Worm (Caenorhabditis elegans) whole organism, L1 larva: ENCODE data around the gene fntb-1.

Experiments used
- C04F5.9 ChIP-seq: sonication (generic microtip); optimal IDR thresholded peaks from 2 replicates; lab custom pipeline; 2016; ENCODE audit warnings: missing genetic modification characterization, missing compliant biosample characterization
- C16A3.4 ChIP-seq: fragments of 150-350 bp; optimal IDR thresholded peaks from 2 replicates; lab custom pipeline; 2014; ENCODE audit warnings: missing biosample characterization, missing genetic modification characterization
- aha-1 ChIP-seq: fragments of 150-350 bp; optimal IDR thresholded peaks from 2 replicates; lab custom pipeline; 2014; ENCODE audit warnings: missing biosample characterization, missing genetic modification characterization
- alr-1 ChIP-seq: fragments of 200-800 bp; sonication (Bioruptor generic); optimal IDR thresholded peaks from 2 replicates; lab custom pipeline; 2018; ENCODE audit warnings: borderline replicate concordance, mild to moderate bottlenecking, missing genetic modification characterization, missing compliant biosample characterization
- ama-1 ChIP-seq: fragments of 150-350 bp; optimal IDR thresholded peaks from 2 replicates; lab custom pipeline; 2014
- ceh-63 ChIP-seq: fragments of 200-800 bp; sonication (Bioruptor generic); optimal IDR thresholded peaks from 2 replicates; lab custom pipeline; 2018; ENCODE audit warnings: mild to moderate bottlenecking, missing genetic modification characterization, missing compliant biosample characterization
- ceh-90 ChIP-seq: sonication (generic microtip); optimal IDR thresholded peaks from 2 replicates; lab custom pipeline; 2016; ENCODE audit warnings: missing genetic modification characterization, missing compliant biosample characterization
- ces-1 ChIP-seq: fragments of 150-350 bp; optimal IDR thresholded peaks from 2 replicates; lab custom pipeline; 2014; ENCODE audit warnings: missing biosample characterization, missing genetic modification reagents, missing genetic modification characterization
- efl-1 ChIP-seq, 4 experiments: fragments of 150-350 bp; optimal IDR thresholded peaks in 3 of 4; peaks in 1 of 4; 1 replicate in 1 of 4; 2 replicates in 3 of 4; lab custom pipeline; 2014; ENCODE audit warnings: missing biosample characterization in 2 of 4, missing genetic modification characterization in 2 of 4, missing genetic modification reagents in 2 of 4
- efl-3 ChIP-seq: fragments of 200-800 bp; sonication (Bioruptor generic); optimal IDR thresholded peaks from 2 replicates; lab custom pipeline; 2018; ENCODE audit warnings: mild to moderate bottlenecking, missing genetic modification characterization, missing compliant biosample characterization
- elt-3 ChIP-seq, 6 experiments: fragments of 150-350 bp in 1 of 6; sonication (generic microtip); optimal IDR thresholded peaks; 2 replicates each; lab custom pipeline; 2017 to 2018; ENCODE audit warnings: missing biosample characterization in 6 of 6, missing genetic modification characterization in 6 of 6, inconsistent platforms in 1 of 6
- ets-5 ChIP-seq: fragments of 200-800 bp; sonication (Bioruptor generic); IDR thresholded peaks from 2 replicates; pipeline ENCODE4 v1.3.6; 2022; ENCODE audit warnings: missing genetic modification characterization, missing compliant biosample characterization
- hlh-17 ChIP-seq: fragments of 200-800 bp; sonication (Bioruptor generic); optimal IDR thresholded peaks from 2 replicates; lab custom pipeline; 2018; ENCODE audit warnings: missing genetic modification characterization, mild to moderate bottlenecking, missing compliant biosample characterization, moderate library complexity, borderline replicate concordance
- hpl-2 ChIP-seq: fragments of 150-350 bp; optimal IDR thresholded peaks from 2 replicates; lab custom pipeline; 2014; ENCODE audit warnings: missing biosample characterization, missing genetic modification reagents, missing genetic modification characterization
- isw-1 ChIP-seq: fragments of 200-800 bp; sonication (Bioruptor generic); IDR thresholded peaks from 2 replicates; pipeline ENCODE4 v1.3.6; 2022; ENCODE audit warnings: missing genetic modification characterization, missing compliant biosample characterization
- lin-35 ChIP-seq, 2 experiments: fragments of 150-350 bp; optimal IDR thresholded peaks; 2 replicates each; lab custom pipeline; 2014; ENCODE audit warnings: missing biosample characterization in 2 of 2, missing genetic modification characterization in 2 of 2, missing genetic modification reagents in 2 of 2
- lin-39 ChIP-seq: fragments of 150-350 bp; optimal IDR thresholded peaks from 2 replicates; lab custom pipeline; 2014; ENCODE audit warnings: missing biosample characterization, missing genetic modification reagents, missing genetic modification characterization
- mab-9 ChIP-seq: fragments of 200-800 bp; sonication (Bioruptor generic); IDR thresholded peaks from 2 replicates; pipeline ENCODE4 v1.3.6; 2022; ENCODE audit warnings: missing genetic modification reagents, missing genetic modification characterization, missing compliant biosample characterization
- nhr-19 ChIP-seq: fragments of 200-800 bp; sonication (Bioruptor generic); conservative IDR thresholded peaks from 2 replicates; pipeline ENCODE4 v1.3.6; 2022; ENCODE audit warnings: missing genetic modification characterization, missing compliant biosample characterization
- nhr-237 ChIP-seq: fragments of 150-350 bp; optimal IDR thresholded peaks from 2 replicates; lab custom pipeline; 2014; ENCODE audit warnings: missing biosample characterization, missing genetic modification characterization
- nhr-47 ChIP-seq: sonication (generic microtip); optimal IDR thresholded peaks from 2 replicates; lab custom pipeline; 2016; ENCODE audit warnings: mild to moderate bottlenecking, missing genetic modification characterization, moderate library complexity, missing compliant biosample characterization
- nhr-71 ChIP-seq: sonication (generic microtip); optimal IDR thresholded peaks from 2 replicates; lab custom pipeline; 2016; ENCODE audit warnings: mild to moderate bottlenecking, missing genetic modification characterization, moderate library complexity, missing compliant biosample characterization
- nhr-76 ChIP-seq: sonication (generic microtip); optimal IDR thresholded peaks from 2 replicates; lab custom pipeline; 2017; ENCODE audit warnings: missing biosample characterization, missing genetic modification characterization
- nhr-90 ChIP-seq: sonication (generic microtip); optimal IDR thresholded peaks from 2 replicates; lab custom pipeline; 2016; ENCODE audit warnings: mild to moderate bottlenecking, missing genetic modification characterization, missing compliant biosample characterization; ENCODE audit not compliant: poor library complexity
- pag-3 ChIP-seq: sonication (generic microtip); optimal IDR thresholded peaks from 2 replicates; lab custom pipeline; 2017; ENCODE audit warnings: missing genetic modification characterization, mild to moderate bottlenecking, missing compliant biosample characterization, antibody characterized with exemption, borderline replicate concordance; ENCODE audit not compliant: insufficient read depth
- sox-4 ChIP-seq: sonication (generic microtip); optimal IDR thresholded peaks from 2 replicates; lab custom pipeline; 2016; ENCODE audit warnings: missing genetic modification characterization, missing compliant biosample characterization
- sptf-1 ChIP-seq: fragments of 150-350 bp; optimal IDR thresholded peaks from 2 replicates; lab custom pipeline; 2014; ENCODE audit warnings: missing biosample characterization, missing genetic modification characterization
- sup-37 ChIP-seq: fragments of 200-800 bp; sonication (Bioruptor generic); optimal IDR thresholded peaks from 2 replicates; lab custom pipeline; 2018; ENCODE audit warnings: mild to moderate bottlenecking, missing genetic modification characterization, missing compliant biosample characterization
- tbx-2 ChIP-seq: sonication (generic microtip); optimal IDR thresholded peaks from 2 replicates; lab custom pipeline; 2016; ENCODE audit warnings: missing genetic modification characterization, missing compliant biosample characterization
- ztf-11 ChIP-seq, 2 experiments: sonication (generic microtip); optimal IDR thresholded peaks; 2 replicates each; lab custom pipeline; 2016 to 2017; ENCODE audit warnings: missing genetic modification characterization in 2 of 2, missing biosample characterization in 1 of 2, missing compliant biosample characterization in 1 of 2

fntb-1 gene

DNA sequence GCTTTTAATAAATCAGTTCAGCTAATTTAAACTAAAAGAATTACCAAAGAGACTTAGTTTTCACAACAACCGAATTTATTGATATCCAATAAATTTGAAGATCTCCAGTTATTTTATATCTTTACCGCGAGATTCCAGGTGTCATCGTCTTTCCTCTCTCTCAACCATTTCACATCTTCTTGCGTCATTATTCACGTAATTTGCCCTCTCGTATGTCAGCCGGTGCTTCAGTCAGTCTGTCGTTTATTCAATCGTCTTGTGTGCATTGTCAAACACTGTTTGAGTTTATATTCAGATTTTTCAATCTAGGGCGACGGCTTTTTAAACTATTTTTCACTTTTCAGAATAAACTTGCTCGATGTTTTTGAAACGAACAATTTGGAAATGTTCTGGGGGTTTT lies 10.1 kb upstream of the fntb-1 start:
- TF ChIP-seq ama-1 (lab: Kevin White, UChicago) (no peak), lin-39 (no peak), nhr-71 (no peak), ets-5 (GFP tag; lab: Robert Waterston, UW) (no peak), C04F5.9 (tag; lab: Kevin White, UChicago) (no peak), hlh-17 (GFP tag; lab: Kevin White, UChicago) (no peak), mab-9 (GFP tag; lab: Robert Waterston, UW) (no peak), elt-3 (tag; optimal IDR thresholded peaks at IDR 0.05; lab: Kevin White, UChicago) (no peak), nhr-76 (tag; lab: Kevin White, UChicago) (no peak), isw-1 (GFP tag; lab: Robert Waterston, UW) (no peak)
- TF ChIP-seq, all 84 proteins: peak for 0

ce11 chrV:14438099-14438739 lies 9.2 kb upstream of the fntb-1 start:
- TF ChIP-seq sup-37 (GFP tag; lab: Kevin White, UChicago) (no peak), sox-4 (no peak), tbx-2 (tag; lab: Kevin White, UChicago) (peak; percentile 38), ztf-11 (tag; optimal IDR thresholded peaks at IDR 0.05; lab: Kevin White, UChicago) (peak in 1 of 2 experiments; percentile 43)

DNA sequence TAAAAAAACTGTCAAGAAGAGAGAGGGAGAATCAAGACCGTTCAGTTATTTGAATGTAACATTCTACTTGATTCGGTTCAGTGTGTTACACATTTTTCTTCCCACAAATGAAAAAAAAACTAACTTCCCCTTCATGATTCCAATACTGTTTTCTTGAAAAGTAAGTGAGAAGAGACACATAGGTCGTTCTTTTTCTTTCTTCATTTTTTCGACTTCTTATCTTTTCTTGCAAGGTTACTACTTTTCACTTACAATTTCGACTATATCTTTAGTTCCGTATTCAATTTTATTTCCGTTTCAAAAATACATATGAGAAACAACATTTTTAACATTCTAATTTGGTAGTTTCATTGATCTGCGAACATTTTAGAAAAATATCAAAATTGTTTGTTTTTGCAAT lies 8.2 kb upstream of the fntb-1 start:
- TF ChIP-seq elt-3 (tag; optimal IDR thresholded peaks at IDR 0.05; lab: Kevin White, UChicago) (peak in 1 of 6 experiments; percentile 8), sox-4 (no peak), nhr-237 (no peak), nhr-90 (tag; lab: Kevin White, UChicago) (no peak), lin-35 (GFP tag; optimal IDR thresholded peaks at IDR 0.05; lab: Kevin White, UChicago) (no peak), ceh-63 (GFP tag; lab: Kevin White, UChicago) (no peak), nhr-76 (tag; lab: Kevin White, UChicago) (no peak)

DNA sequence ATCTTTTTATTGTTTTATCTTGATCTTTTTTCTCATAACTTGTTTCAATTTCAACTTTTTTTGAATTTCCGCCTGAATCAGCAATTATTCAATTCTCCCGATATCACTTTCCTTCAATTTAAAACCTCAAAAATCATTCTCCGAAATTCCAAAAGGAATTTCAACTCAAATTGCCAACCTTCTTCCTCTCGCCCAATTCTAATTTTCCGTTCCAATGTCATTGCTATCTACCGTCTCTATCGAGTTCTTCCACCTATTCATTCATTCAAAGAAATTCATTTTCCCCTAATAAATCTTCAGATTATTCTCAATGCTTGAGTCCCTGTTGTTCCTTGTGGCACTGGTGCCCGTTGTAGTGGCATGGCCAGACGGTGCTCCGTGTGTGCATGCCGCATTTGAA lies 6.6 kb upstream of the fntb-1 start, which contains the start of gene F23B12.4:
F23B12.4 (plus strand) TSS at position 301 of the 400 bp plus-strand sequence.
- no peak for TF ChIP-seq alr-1 (tag; lab: Kevin White, UChicago)
- no peak for TF ChIP-seq nhr-71
- no peak for TF ChIP-seq ces-1 (GFP tag; lab: Kevin White, UChicago)
- TF ChIP-seq efl-1 (optimal IDR thresholded peaks at IDR 0.05; lab: Kevin White, UChicago): no peak
- peak in 1 of 2 experiments; percentile 36 for TF ChIP-seq efl-1 (GFP tag; optimal IDR thresholded peaks at IDR 0.05 in 1 of 2; lab: Kevin White, UChicago)

ce11 chrV:14446453-14446852 lies 998 bp upstream of the fntb-1 start:
- TF ChIP-seq ceh-90 (tag; lab: Kevin White, UChicago): no peak
- no peak for TF ChIP-seq efl-3 (GFP tag; lab: Kevin White, UChicago)
- TF ChIP-seq, all 84 proteins: peak for 0

DNA sequence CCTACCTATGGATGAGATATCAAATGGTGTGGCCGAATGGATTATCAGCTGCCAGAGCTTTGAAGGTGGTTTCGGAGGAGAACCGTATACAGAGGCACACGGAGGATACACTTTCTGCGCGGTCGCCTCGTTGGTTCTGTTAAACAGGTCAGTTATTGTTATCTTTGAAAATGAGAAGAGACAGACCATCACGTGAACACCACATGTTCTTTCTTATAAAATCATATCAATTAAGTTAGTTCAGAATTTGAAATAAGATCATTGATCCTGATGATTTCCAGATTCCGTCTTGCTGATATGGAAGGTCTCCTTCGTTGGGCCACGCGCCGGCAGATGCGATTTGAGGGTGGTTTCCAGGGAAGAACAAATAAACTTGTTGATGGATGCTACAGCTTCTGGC lies 1.2 kb downstream of the fntb-1 start:
- no peak for TF ChIP-seq nhr-47 (tag; lab: Kevin White, UChicago)
- no peak for TF ChIP-seq hpl-2 (GFP tag; lab: Kevin White, UChicago)
- TF ChIP-seq nhr-71: peak; percentile 14
- no peak for TF ChIP-seq aha-1 (tag; lab: Kevin White, UChicago)
- no peak for TF ChIP-seq nhr-19
- no peak for TF ChIP-seq sup-37 (GFP tag; lab: Kevin White, UChicago)
- no peak for TF ChIP-seq ets-5 (GFP tag; lab: Robert Waterston, UW)
- no peak for TF ChIP-seq sptf-1 (tag; lab: Kevin White, UChicago)
- no peak for TF ChIP-seq C16A3.4 (tag; lab: Kevin White, UChicago)
- peak in 1 of 6 experiments; percentile 69 for TF ChIP-seq elt-3 (tag; optimal IDR thresholded peaks at IDR 0.05; lab: Kevin White, UChicago)
- no peak for TF ChIP-seq pag-3 (tag; lab: Kevin White, UChicago)
- no peak for TF ChIP-seq ama-1 (lab: Kevin White, UChicago)
